Worm (Caenorhabditis elegans): ENCODE results near the gene srt-37.
"Not testable (repeated sequence)": the region's sequence is repeated elsewhere in the genome, so short reads cannot be mapped to it uniquely, and the experiment has no call there.

The srt-37 gene

DNA sequence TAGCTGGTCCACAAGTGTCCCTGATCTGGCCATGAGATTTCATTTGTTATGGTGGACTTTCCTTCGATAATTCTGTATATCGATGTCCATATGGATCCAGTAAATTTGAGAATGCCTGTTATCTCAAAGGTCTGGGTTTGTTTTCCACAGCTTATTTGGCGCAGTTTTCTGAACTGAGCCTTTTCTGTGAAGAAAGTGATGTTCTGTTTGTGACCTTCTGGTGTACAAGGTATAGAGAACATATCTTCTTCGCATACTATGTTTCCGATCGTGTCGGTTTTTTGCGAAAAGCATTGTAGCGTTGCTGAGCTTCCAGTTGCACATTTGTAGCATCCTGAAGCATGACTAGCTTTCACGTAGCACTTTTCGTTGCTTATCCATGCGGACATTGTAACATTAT, 21.2 kb upstream of the srt-37 start:
- no peak for TF ChIP-seq ztf-29 (GFP tag; IDR thresholded peaks at IDR 0.05)
- TF ChIP-seq tab-1 (GFP tag; IDR thresholded peaks at IDR 0.05): no peak
- TF ChIP-seq cog-1 (tag; optimal IDR thresholded peaks at IDR 0.05): no peak
- no peak for TF ChIP-seq ref-1 (GFP tag; conservative IDR thresholded peaks at IDR 0.05)
- TF ChIP-seq flt-1 (GFP tag; IDR thresholded peaks at IDR 0.05): no peak
- TF ChIP-seq T22C8.4 (GFP tag; IDR thresholded peaks at IDR 0.05): no peak
- TF ChIP-seq klf-2 (GFP tag; conservative IDR thresholded peaks at IDR 0.05): no peak
- TF ChIP-seq ztf-23 (GFP tag; IDR thresholded peaks at IDR 0.05): no peak

DNA sequence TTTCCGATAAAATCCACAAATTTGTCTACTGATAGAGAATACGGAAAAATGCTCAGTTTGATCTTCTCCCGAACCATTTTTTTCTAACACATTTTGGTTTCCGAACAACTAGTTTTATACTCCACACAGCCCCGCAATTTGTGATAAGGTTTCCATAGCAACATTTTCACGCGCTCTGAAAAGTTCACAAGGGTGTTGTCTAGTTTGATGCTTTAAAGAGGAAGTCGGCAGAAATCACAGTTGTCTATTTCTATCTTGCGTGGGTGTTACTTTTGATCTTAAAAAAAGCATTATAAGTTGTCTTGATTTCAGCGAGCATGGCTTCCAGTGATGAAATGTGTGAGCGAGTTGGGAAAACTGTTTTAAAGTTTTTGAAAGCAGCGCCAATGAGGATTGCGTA, 18.1 kb upstream of the srt-37 start, which contains the start of gene ZC132.3:
TSS of gene ZC132.3 (minus strand) at position 101 of the 400 bp plus-strand sequence.
- no peak for TF ChIP-seq cog-1 (tag; optimal IDR thresholded peaks at IDR 0.05)
- TF ChIP-seq ztf-23 (GFP tag; IDR thresholded peaks at IDR 0.05): no peak

DNA sequence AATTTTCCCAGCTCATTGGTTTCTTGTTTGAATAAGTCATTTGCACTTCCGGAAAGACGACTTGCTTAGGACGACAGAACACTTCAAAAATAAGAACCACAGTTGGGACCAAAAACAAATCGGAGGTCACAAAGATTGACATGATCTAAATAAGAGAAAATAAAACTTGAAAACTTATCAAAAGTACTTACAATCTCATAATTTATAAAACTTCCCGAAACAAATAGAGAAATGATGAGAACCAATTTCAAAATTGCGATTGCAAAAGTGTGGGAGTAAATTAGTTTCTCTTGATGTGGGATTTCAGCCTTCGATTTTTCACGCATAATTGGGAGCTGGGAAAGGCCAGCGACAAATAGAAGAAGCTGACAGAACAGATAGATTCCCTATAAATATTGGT, 17.0 kb upstream of the srt-37 start, which contains the start of gene ZC132.11:
TSS of gene ZC132.11 (minus strand) at position 101 of the 400 bp plus-strand sequence.
- TF ChIP-seq flt-1 (GFP tag; IDR thresholded peaks at IDR 0.05) (no peak), ztf-23 (GFP tag; IDR thresholded peaks at IDR 0.05) (no peak), ztf-29 (GFP tag; IDR thresholded peaks at IDR 0.05) (no peak), klf-2 (GFP tag; conservative IDR thresholded peaks at IDR 0.05) (no peak), cog-1 (tag; optimal IDR thresholded peaks at IDR 0.05) (no peak), T22C8.4 (GFP tag; IDR thresholded peaks at IDR 0.05) (no peak), med-1 (GFP tag; optimal IDR thresholded peaks at IDR 0.05; ENCODE audit: insufficient read depth) (no peak), ref-1 (GFP tag; conservative IDR thresholded peaks at IDR 0.05) (no peak), tab-1 (GFP tag; IDR thresholded peaks at IDR 0.05) (no peak)

DNA sequence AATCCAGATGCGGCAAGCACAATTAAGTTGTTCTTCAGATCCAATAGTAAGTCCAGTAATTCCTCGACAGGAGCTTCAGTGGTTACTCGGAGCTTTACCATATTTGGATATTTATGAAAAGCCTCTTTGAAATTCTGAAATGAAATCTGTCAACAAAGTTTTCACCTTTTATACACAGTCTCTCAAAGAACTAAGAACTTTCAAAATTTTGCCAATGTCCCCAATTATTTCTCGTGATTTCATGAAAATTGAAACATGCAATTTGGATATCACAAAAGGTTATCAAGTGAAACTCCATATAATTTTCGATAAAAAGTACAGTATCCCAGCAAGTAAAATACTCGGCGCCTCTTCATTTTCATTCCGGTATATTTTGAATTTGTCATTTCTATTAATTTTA, 14.3 kb upstream of the srt-37 start, which contains the start of gene F47D2.11:
TSS of gene F47D2.11 (minus strand) at position 101 of the 400 bp plus-strand sequence.
- TF ChIP-seq flt-1 (GFP tag; IDR thresholded peaks at IDR 0.05): no peak
- no peak for TF ChIP-seq T22C8.4 (GFP tag; IDR thresholded peaks at IDR 0.05)
- no peak for TF ChIP-seq ztf-29 (GFP tag; IDR thresholded peaks at IDR 0.05)
- no peak for TF ChIP-seq med-1 (GFP tag; optimal IDR thresholded peaks at IDR 0.05; ENCODE audit: insufficient read depth)
- TF ChIP-seq tab-1 (GFP tag; IDR thresholded peaks at IDR 0.05): no peak
- TF ChIP-seq cog-1 (tag; optimal IDR thresholded peaks at IDR 0.05): no peak
- no peak for TF ChIP-seq klf-2 (GFP tag; conservative IDR thresholded peaks at IDR 0.05)
- TF ChIP-seq ref-1 (GFP tag; conservative IDR thresholded peaks at IDR 0.05): no peak
- no peak for TF ChIP-seq ztf-23 (GFP tag; IDR thresholded peaks at IDR 0.05)

DNA sequence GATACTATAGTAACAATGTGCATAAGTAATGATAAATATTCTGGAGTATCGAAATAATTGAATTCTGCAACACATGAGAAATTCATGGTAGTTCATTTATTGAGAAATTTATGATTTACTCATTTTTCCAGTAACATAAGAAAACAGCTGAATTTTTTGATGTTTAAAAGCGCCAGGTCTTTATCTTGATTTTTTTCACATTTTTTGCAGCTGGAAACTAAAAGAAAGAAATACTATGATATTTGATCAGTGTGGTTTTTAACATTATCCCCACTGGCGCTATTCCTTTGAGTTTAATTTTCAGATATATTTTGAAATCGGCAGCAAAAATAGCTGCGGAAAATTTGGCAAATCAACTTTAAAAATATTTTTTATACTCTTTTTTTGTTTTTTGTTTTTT, 11.8 kb upstream of the srt-37 start, which contains the start of gene srh-194:
TSS of gene srh-194 (minus strand) at position 101 of the 400 bp plus-strand sequence.
- not testable (repeated sequence) for TF ChIP-seq ref-1 (GFP tag; conservative IDR thresholded peaks at IDR 0.05); flt-1 (GFP tag; IDR thresholded peaks at IDR 0.05); cog-1 (tag; optimal IDR thresholded peaks at IDR 0.05)

DNA sequence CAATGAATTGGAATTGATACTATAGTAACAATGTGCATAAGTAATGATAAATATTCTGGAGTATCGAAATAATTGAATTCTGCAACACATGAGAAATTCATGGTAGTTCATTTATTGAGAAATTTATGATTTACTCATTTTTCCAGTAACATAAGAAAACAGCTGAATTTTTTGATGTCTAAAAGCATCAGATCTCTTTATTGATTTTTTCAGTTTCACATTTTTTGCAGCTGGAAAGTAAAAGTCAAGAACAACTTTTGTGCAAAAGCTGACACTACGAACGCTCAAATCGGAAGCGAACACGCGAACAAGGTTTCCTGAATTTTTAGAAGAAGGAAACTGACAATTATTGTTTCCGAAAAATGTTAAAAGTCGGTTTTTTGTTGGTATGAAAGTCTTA, 8.5 kb upstream of the srt-37 start, which contains the start of gene srh-193:
TSS of gene srh-193 (minus strand) at position 101 of the 400 bp plus-strand sequence.
- TF ChIP-seq T22C8.4 (GFP tag; IDR thresholded peaks at IDR 0.05); cog-1 (tag; optimal IDR thresholded peaks at IDR 0.05); ztf-29 (GFP tag; IDR thresholded peaks at IDR 0.05): not testable (repeated sequence)

DNA sequence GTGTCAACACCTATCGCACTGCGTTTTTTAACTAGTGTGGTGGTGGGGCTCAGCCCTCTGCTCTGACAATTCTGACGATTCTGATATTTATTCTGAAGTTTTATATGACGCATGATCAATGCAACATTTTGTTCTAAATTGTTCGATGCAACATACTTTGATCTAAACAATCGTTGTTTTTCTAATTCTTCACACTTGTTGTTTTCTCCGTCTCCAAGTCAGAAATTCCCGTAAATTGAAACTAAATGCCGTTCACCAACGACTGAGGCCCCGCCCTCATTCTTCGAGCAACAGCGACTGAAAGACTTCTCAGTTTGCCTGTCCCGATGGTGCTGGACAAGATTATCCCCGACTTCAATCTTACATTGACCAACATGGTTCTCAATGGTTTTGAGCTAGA, 3.1 kb upstream of the srt-37 start, which contains the start of gene srt-19:
TSS of gene srt-19 (plus strand) at position 301 of the 400 bp plus-strand sequence.
- not testable (repeated sequence) for TF ChIP-seq cog-1 (tag; optimal IDR thresholded peaks at IDR 0.05); tab-1 (GFP tag; IDR thresholded peaks at IDR 0.05); ztf-29 (GFP tag; IDR thresholded peaks at IDR 0.05)

DNA sequence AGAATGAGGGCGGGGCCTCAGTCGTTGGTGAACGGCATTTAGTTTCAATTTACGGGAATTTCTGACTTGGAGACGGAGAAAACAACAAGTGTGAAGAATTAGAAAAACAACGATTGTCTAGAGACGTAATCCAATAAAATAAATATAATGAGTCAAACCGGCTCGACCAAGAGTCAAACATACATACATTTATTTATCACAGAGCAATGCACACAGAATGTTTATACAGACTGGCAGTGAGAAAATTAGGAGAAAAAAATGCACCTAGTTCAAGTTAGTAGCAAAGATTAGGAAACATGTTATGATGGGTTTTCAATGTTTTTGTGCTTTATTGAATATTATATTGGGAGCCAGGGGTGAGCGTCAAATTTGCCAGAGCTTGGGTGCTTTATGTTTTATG, 2.9 kb downstream of the srt-37 start, which contains the start of gene srt-20:
TSS of gene srt-20 (minus strand) at position 101 of the 400 bp plus-strand sequence.
- TF ChIP-seq ztf-29 (GFP tag; IDR thresholded peaks at IDR 0.05); cog-1 (tag; optimal IDR thresholded peaks at IDR 0.05); T22C8.4 (GFP tag; IDR thresholded peaks at IDR 0.05): not testable (repeated sequence)

DNA sequence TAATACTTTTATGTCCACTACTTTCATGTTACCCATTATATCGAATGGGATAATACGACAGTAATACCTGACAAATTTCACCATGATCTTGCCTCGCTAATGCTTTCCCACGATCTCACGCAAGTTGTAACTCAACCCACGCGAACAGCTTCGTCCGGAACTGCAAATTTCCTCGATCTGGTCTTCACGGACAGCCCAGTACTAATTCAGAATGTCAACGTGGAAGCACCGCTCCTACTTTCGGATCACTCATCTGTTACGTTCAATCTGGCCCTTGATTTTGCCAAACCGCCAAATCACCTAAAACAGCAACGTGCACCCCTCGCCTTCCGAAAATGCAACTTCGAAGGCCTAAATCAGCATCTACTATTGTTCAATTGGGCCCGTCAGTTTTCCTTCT, 8.2 kb downstream of the srt-37 start:
- TF ChIP-seq tab-1 (GFP tag; IDR thresholded peaks at IDR 0.05) (no peak), flt-1 (GFP tag; IDR thresholded peaks at IDR 0.05) (no peak), ref-1 (GFP tag; conservative IDR thresholded peaks at IDR 0.05) (no peak), med-1 (GFP tag; optimal IDR thresholded peaks at IDR 0.05; ENCODE audit: insufficient read depth) (no peak), klf-2 (GFP tag; conservative IDR thresholded peaks at IDR 0.05) (no peak), T22C8.4 (GFP tag; IDR thresholded peaks at IDR 0.05) (no peak), ztf-23 (GFP tag; IDR thresholded peaks at IDR 0.05) (no peak), cog-1 (tag; optimal IDR thresholded peaks at IDR 0.05) (no peak), ztf-29 (GFP tag; IDR thresholded peaks at IDR 0.05) (no peak)

DNA sequence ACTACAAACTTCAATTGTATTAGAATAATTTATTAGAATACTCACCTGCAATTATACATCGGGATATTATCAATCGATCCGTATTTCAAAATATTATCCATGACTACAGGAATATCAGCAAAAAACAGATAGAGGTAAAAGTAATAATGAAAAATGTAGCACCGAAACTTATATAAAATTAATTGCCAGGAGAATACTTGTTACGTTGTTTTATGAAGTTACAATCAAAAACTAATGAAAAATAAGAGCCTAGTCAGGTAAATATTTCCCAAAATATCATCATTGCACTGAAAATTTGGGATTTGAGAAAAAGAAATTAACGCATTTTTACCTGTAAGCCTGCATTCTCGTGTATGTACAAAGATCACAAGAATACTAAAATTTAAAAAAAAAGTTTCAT, 10.3 kb downstream of the srt-37 start, which contains the start of gene srt-38:
TSS of gene srt-38 (minus strand) at position 101 of the 400 bp plus-strand sequence.
- TF ChIP-seq klf-2 (GFP tag; conservative IDR thresholded peaks at IDR 0.05); ztf-29 (GFP tag; IDR thresholded peaks at IDR 0.05); ztf-23 (GFP tag; IDR thresholded peaks at IDR 0.05): not testable (repeated sequence)

DNA sequence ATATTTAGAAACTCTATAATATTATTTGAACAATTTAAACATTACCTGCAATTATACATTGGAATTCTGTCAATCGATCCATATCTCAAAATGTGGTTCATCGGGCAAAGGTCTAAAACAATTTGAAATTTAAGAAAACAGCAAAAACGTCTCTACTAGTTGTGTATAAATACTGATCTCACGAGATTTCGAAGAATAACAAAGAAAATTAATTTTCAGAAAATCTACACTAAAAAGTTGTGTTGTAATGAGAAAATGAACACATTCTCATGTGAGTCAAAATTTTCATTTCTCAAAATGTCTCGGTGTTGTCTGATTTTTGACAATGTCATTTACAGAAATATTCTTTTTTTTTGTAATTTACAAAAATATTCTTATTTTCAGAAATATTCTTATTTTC, 13.4 kb downstream of the srt-37 start, which contains the start of gene srt-36:
TSS of gene srt-36 (minus strand) at position 101 of the 400 bp plus-strand sequence.
- TF ChIP-seq ztf-29 (GFP tag; IDR thresholded peaks at IDR 0.05); ref-1 (GFP tag; conservative IDR thresholded peaks at IDR 0.05); tab-1 (GFP tag; IDR thresholded peaks at IDR 0.05): not testable (repeated sequence)
